Worm (Caenorhabditis elegans): ENCODE data around the gene unc-1.

The unc-1 gene

ce11 chrX:1046156-1046831, 16.0 kb downstream of the unc-1 start, which contains the start of gene vpat-1:
Gene vpat-1 (minus strand): TSS chrX:1046206.
- TF ChIP-seq attf-5 (GFP tag; optimal IDR thresholded peaks at IDR 0.05) = no peak
- no peak for TF ChIP-seq ztf-18 (tag; optimal IDR thresholded peaks at IDR 0.05)
- TF ChIP-seq nhr-80 (tag; optimal IDR thresholded peaks at IDR 0.05) = peak; percentile 68
- TF ChIP-seq ztf-25 (GFP tag; IDR thresholded peaks at IDR 0.05) = no peak
- TF ChIP-seq ZK185.1 (tag; optimal IDR thresholded peaks at IDR 0.05; ENCODE audit: poor library complexity, severe bottlenecking) = no peak
- TF ChIP-seq B0336.3 (GFP tag; IDR thresholded peaks at IDR 0.05) = no peak

- 0 out of 2 replicates have a peak, but pooled peaks have one; percentile 51 for TF ChIP-seq cebp-1 (GFP tag; IDR thresholded peaks at IDR 0.05)
- peak; percentile 73 for TF ChIP-seq cebp-1 (tag; optimal IDR thresholded peaks at IDR 0.05)
- no peak for TF ChIP-seq die-1 (tag; optimal IDR thresholded peaks at IDR 0.05)
These were observed 17.9 kb downstream of the unc-1 start for ce11 chrX:1044327-1044726.

- TF ChIP-seq zfh-2 (GFP tag; conservative IDR thresholded peaks at IDR 0.05) = no peak
- TF ChIP-seq ceh-58 (GFP tag; IDR thresholded peaks at IDR 0.05) = no peak
- TF ChIP-seq repo-1 (tag; optimal IDR thresholded peaks at IDR 0.05) = no peak
- no peak for TF ChIP-seq ceh-100 (GFP tag; IDR thresholded peaks at IDR 0.05)
These were observed 23.9 kb downstream of the unc-1 start, which contains the start of gene F55A4.7 for ce11 chrX:1038347-1038746. Gene F55A4.7 (minus strand): TSS chrX:1038447.

- TF ChIP-seq nfyb-1 (GFP tag; IDR thresholded peaks at IDR 0.05) (no peak), zfh-2 (GFP tag; conservative IDR thresholded peaks at IDR 0.05) (no peak), mel-28 (tag; optimal IDR thresholded peaks at IDR 0.05; ENCODE audit: borderline replicate concordance) (no peak), hsf-1 (GFP tag; IDR thresholded peaks at IDR 0.05) (no peak), B0336.3 (GFP tag; IDR thresholded peaks at IDR 0.05) (no peak), rcor-1 (GFP tag; IDR thresholded peaks at IDR 0.05) (no peak), mes-4 (tag; optimal IDR thresholded peaks at IDR 0.05) (no peak), snpc-4 (GFP tag; optimal IDR thresholded peaks at IDR 0.05) (no peak), snpc-4 (tag; optimal IDR thresholded peaks at IDR 0.05) (peak in 1 of 4 experiments; percentile 23), Y67H2A.10 (GFP tag; conservative IDR thresholded peaks at IDR 0.05) (no peak), F49E8.2 (tag; optimal IDR thresholded peaks at IDR 0.05; ENCODE audit: insufficient read depth) (no peak), madf-10 (tag; optimal IDR thresholded peaks at IDR 0.05) (no peak), pbrm-1 (GFP tag; IDR thresholded peaks at IDR 0.05) (no peak), ztf-26 (tag; optimal IDR thresholded peaks at IDR 0.05) (no peak), ztf-3 (GFP tag; optimal IDR thresholded peaks at IDR 0.05) (no peak), ceh-27 (GFP tag; optimal IDR thresholded peaks at IDR 0.05) (peak; percentile 14), D2030.7 (GFP tag; IDR thresholded peaks at IDR 0.05) (no peak), lin-26 (GFP tag; IDR thresholded peaks at IDR 0.05) (no peak), attf-5 (GFP tag; optimal IDR thresholded peaks at IDR 0.05) (peak; percentile 44), cebp-1 (GFP tag; IDR thresholded peaks at IDR 0.05) (0 out of 2 replicates have a peak, but pooled peaks have one; percentile 29), cebp-1 (tag; optimal IDR thresholded peaks at IDR 0.05) (peak; percentile 52), tbp1 (GFP tag; optimal IDR thresholded peaks at IDR 0.05) (no peak), nfya-1 (tag; optimal IDR thresholded peaks at IDR 0.05; ENCODE audit: borderline replicate concordance, insufficient read depth) (no peak), repo-1 (tag; optimal IDR thresholded peaks at IDR 0.05) (no peak), akir-1 (GFP tag; optimal IDR thresholded peaks at IDR 0.05) (no peak), ceh-100 (GFP tag; IDR thresholded peaks at IDR 0.05) (no peak), dpff-1 (tag; optimal IDR thresholded peaks at IDR 0.05) (no peak), pha-4 (tag; optimal IDR thresholded peaks at IDR 0.05) (no peak), let-607 (tag; optimal IDR thresholded peaks at IDR 0.05) (peak; percentile 55 to 83), hlh-26 (GFP tag; conservative IDR thresholded peaks at IDR 0.05) (no peak), F57C9.4 (tag; optimal IDR thresholded peaks at IDR 0.05) (no peak), nhr-27 (tag; optimal IDR thresholded peaks at IDR 0.05) (no peak), B0035.1 (tag; optimal IDR thresholded peaks at IDR 0.05) (no peak), hrde-1 (tag; optimal IDR thresholded peaks at IDR 0.05; ENCODE audit: borderline replicate concordance) (no peak)
These were observed 27.1 kb downstream of the unc-1 start, which contains the start of the genes stau-1 and sec-22 for ce11 chrX:1035039-1035598. Gene stau-1 (minus strand): TSS chrX:1035286. Gene sec-22 (plus strand): TSS chrX:1035548.

All from whole organism, young adult.